Fruit fly (Drosophila melanogaster): Measurements from ENCODE around the gene CG2685.

Gene CG2685

dm6 chrX:2713776-2714175 is at the start of gene CG2685, which contains the start of gene CG2694:
TSS of gene CG2685 (minus strand) at chrX:2713960.
TSS of gene CG2694 (plus strand) at chrX:2714079.
- TF ChIP-seq psq (optimal IDR thresholded peaks at IDR 0.05) (no peak), EcR (GFP tag; optimal IDR thresholded peaks at IDR 0.05) (no peak), Dll (optimal IDR thresholded peaks at IDR 0.05) (no peak), pan (optimal IDR thresholded peaks at IDR 0.05) (no peak), usp (GFP tag; optimal IDR thresholded peaks at IDR 0.05) (no peak), CG8478 (optimal IDR thresholded peaks at IDR 0.05) (no peak)

dm6 chrX:2761198-2761597 is 47.4 kb upstream of the CG2685 start:
- TF ChIP-seq CG8478 (optimal IDR thresholded peaks at IDR 0.05): no peak
- no peak for TF ChIP-seq usp (GFP tag; optimal IDR thresholded peaks at IDR 0.05)
- no peak for TF ChIP-seq EcR (GFP tag; optimal IDR thresholded peaks at IDR 0.05)
- no peak for TF ChIP-seq Dll (optimal IDR thresholded peaks at IDR 0.05)
- TF ChIP-seq pan (optimal IDR thresholded peaks at IDR 0.05): no peak

DNA sequence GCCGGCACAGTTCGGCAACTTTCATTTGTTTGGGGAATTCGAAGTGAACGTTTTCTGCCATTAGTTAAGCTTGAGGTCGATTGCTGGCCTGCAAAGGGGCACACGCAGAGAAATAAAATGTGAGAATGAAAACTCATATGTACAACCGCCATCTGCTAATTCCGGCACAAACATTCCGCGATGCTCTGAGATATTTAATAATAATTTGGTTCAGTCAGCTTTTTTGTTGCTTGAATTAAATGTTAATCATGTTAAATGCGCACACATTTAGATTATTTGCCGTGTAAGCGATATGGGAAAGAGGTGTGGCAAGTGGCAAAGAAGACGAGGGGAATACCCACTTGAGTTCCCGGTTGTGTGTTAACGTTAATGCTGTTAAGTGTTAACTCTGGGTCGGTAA is 43.6 kb upstream of the CG2685 start:
- TF ChIP-seq EcR (GFP tag; optimal IDR thresholded peaks at IDR 0.05) (no peak), pan (optimal IDR thresholded peaks at IDR 0.05) (no peak), CG8478 (optimal IDR thresholded peaks at IDR 0.05) (no peak), Dll (optimal IDR thresholded peaks at IDR 0.05) (no peak), usp (GFP tag; optimal IDR thresholded peaks at IDR 0.05) (no peak), psq (optimal IDR thresholded peaks at IDR 0.05) (no peak)

- TF ChIP-seq EcR (GFP tag; optimal IDR thresholded peaks at IDR 0.05) (no peak), pan (optimal IDR thresholded peaks at IDR 0.05) (no peak), CG8478 (optimal IDR thresholded peaks at IDR 0.05) (no peak), Dll (optimal IDR thresholded peaks at IDR 0.05) (no peak), psq (optimal IDR thresholded peaks at IDR 0.05) (no peak), usp (GFP tag; optimal IDR thresholded peaks at IDR 0.05) (no peak)
These were observed 35.9 kb upstream of the CG2685 start for dm6 chrX:2749693-2750092.

DNA sequence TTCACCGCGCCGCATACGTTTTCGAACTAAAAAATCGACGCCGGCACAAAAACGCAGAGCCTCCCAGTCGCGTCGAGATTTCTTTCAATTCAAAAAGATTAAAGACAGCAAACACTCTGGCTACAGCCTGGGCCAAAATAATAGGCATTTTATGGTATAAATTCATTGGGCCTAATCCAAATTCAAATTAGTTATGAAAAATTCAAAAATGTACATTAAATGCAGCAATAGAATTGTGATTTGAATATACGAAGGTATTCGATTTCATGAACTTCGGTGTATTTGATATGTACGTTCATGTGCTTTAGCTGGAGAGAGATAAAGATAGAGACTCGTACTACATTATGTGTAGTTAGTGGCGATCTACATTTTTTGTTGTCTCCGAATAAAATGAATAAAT is 30.3 kb upstream of the CG2685 start, which contains the start of gene Syx4:
TSS of gene Syx4 (minus strand) at position 35 of the 400 bp plus-strand sequence.
- no peak for TF ChIP-seq EcR (GFP tag; optimal IDR thresholded peaks at IDR 0.05)
- no peak for TF ChIP-seq usp (GFP tag; optimal IDR thresholded peaks at IDR 0.05)
- no peak for TF ChIP-seq Dll (optimal IDR thresholded peaks at IDR 0.05)

dm6 chrX:2743601-2744000 is 29.8 kb upstream of the CG2685 start:
- no peak for TF ChIP-seq pan (optimal IDR thresholded peaks at IDR 0.05)
- TF ChIP-seq EcR (GFP tag; optimal IDR thresholded peaks at IDR 0.05): no peak
- TF ChIP-seq usp (GFP tag; optimal IDR thresholded peaks at IDR 0.05): no peak
- TF ChIP-seq CG8478 (optimal IDR thresholded peaks at IDR 0.05): no peak
- TF ChIP-seq Dll (optimal IDR thresholded peaks at IDR 0.05): no peak
- no peak for TF ChIP-seq psq (optimal IDR thresholded peaks at IDR 0.05)

DNA sequence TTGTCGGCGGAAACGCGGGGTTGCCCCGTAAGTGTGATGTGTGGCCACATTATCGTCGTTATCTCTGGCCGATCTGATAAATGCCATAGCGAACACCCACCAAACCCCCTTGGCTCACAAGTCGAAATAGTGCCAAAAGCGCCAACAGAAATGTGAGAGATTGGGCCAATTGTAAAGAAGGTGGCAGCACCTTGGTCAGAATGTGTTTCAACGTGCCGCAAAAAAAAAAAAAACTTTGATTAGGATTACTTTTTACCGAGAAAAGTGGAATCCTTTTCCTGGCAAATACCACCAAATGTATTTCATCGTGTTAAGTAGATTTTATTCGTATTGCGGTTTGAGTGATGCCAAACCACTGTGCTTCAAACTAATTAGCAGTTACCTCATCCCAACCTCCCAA is 29.3 kb upstream of the CG2685 start:
- TF ChIP-seq pan (optimal IDR thresholded peaks at IDR 0.05): no peak
- no peak for TF ChIP-seq CG8478 (optimal IDR thresholded peaks at IDR 0.05)
- TF ChIP-seq EcR (GFP tag; optimal IDR thresholded peaks at IDR 0.05): no peak
- no peak for TF ChIP-seq Dll (optimal IDR thresholded peaks at IDR 0.05)
- TF ChIP-seq psq (optimal IDR thresholded peaks at IDR 0.05): no peak
- no peak for TF ChIP-seq usp (GFP tag; optimal IDR thresholded peaks at IDR 0.05)

DNA sequence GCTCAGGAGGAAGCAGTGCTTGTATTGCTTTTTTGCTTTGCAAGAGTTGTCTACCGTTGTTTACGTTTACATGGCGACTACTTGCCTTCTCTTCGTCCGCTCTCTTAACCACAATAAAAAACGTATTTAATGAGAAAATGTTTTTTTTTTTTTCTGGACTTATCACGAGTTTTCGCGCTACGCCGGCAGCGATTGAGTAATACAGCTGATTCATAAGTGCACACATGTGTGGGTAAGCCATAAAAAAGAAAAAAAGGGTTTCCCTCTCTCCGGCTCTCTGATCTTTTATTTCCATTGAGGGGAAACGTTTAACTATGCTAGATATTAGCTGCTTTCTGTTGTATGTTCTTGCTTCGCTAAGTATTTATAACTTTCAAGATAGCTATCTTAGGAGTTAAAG is 28.3 kb upstream of the CG2685 start:
- no peak for TF ChIP-seq Dll (optimal IDR thresholded peaks at IDR 0.05)
- TF ChIP-seq EcR (GFP tag; optimal IDR thresholded peaks at IDR 0.05): no peak
- TF ChIP-seq pan (optimal IDR thresholded peaks at IDR 0.05): no peak
- TF ChIP-seq usp (GFP tag; optimal IDR thresholded peaks at IDR 0.05): no peak
- TF ChIP-seq CG8478 (optimal IDR thresholded peaks at IDR 0.05): no peak
- TF ChIP-seq psq (optimal IDR thresholded peaks at IDR 0.05): no peak

- TF ChIP-seq psq (optimal IDR thresholded peaks at IDR 0.05) (no peak), Dll (optimal IDR thresholded peaks at IDR 0.05) (no peak), pan (optimal IDR thresholded peaks at IDR 0.05) (no peak), usp (GFP tag; optimal IDR thresholded peaks at IDR 0.05) (no peak), CG8478 (optimal IDR thresholded peaks at IDR 0.05) (no peak), EcR (GFP tag; optimal IDR thresholded peaks at IDR 0.05) (no peak)
These were observed 26.3 kb upstream of the CG2685 start, which contains the start of gene kirre for dm6 chrX:2740084-2740483. TSS of gene kirre (plus strand) at chrX:2740384.

dm6 chrX:2738663-2739062 is 24.9 kb upstream of the CG2685 start, which contains the start of gene crm:
TSS of gene crm (minus strand) at chrX:2738773.
- TF ChIP-seq Dll (optimal IDR thresholded peaks at IDR 0.05) (no peak), usp (GFP tag; optimal IDR thresholded peaks at IDR 0.05) (no peak), EcR (GFP tag; optimal IDR thresholded peaks at IDR 0.05) (no peak), pan (optimal IDR thresholded peaks at IDR 0.05) (no peak), CG8478 (optimal IDR thresholded peaks at IDR 0.05) (no peak), psq (optimal IDR thresholded peaks at IDR 0.05) (no peak)

dm6 chrX:2732127-2732526 is 18.4 kb upstream of the CG2685 start, which contains the start of the genes ttm50 and CG2712:
TSS of gene ttm50 (minus strand) at chrX:2732190.
TSS of gene CG2712 (plus strand) at chrX:2732469.
- TF ChIP-seq EcR (GFP tag; optimal IDR thresholded peaks at IDR 0.05) (no peak), pan (optimal IDR thresholded peaks at IDR 0.05) (no peak), CG8478 (optimal IDR thresholded peaks at IDR 0.05) (no peak), Dll (optimal IDR thresholded peaks at IDR 0.05) (no peak), usp (GFP tag; optimal IDR thresholded peaks at IDR 0.05) (no peak), psq (optimal IDR thresholded peaks at IDR 0.05) (no peak)

DNA sequence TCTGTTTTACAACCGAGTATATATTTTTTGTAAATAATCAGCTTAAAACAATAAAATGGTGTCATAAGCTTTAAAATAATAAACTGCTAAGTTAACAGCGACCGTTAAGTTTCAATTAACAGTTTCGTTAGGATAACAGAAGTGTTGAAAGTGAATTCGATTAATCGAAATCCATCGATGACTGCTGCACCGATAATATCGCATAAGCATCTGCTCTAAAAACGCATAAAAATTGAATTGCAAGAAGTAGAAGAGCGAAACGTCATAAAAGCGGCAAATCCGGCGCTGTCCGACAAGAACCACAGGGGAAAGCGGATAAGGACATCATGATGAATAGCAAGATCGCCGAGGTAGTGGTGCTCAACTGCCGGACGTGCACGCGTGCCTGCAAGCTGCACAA is 13.7 kb upstream of the CG2685 start, which contains the start of gene dwg:
TSS of gene dwg (plus strand) at position 193 of the 400 bp plus-strand sequence.
- no peak for TF ChIP-seq usp (GFP tag; optimal IDR thresholded peaks at IDR 0.05)
- TF ChIP-seq psq (optimal IDR thresholded peaks at IDR 0.05): no peak
- no peak for TF ChIP-seq EcR (GFP tag; optimal IDR thresholded peaks at IDR 0.05)
- TF ChIP-seq pan (optimal IDR thresholded peaks at IDR 0.05): no peak
- TF ChIP-seq CG8478 (optimal IDR thresholded peaks at IDR 0.05): no peak
- TF ChIP-seq Dll (optimal IDR thresholded peaks at IDR 0.05): no peak

DNA sequence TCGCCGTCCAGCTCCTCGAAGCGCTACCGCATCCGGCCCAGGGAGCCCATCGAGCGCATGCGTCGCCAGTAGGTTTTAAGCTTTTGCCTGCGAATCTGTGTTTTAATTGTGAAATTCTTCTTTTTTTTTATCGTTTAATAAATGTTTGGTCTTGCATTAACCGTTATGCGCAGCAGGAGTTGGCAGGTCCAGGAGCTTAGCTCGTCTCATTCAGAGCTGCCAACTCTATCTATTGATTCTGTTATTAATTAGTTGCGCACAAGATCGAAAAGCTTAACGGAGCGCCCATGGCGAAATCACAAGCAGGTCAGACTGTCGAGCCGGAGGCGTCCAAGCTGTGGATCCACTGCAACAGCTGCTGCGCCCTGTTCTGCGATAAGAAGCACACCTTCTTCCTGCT is 12.7 kb upstream of the CG2685 start, which contains the start of gene vilya:
TSS of gene vilya (plus strand) at position 259 of the 400 bp plus-strand sequence.
- no peak for TF ChIP-seq Dll (optimal IDR thresholded peaks at IDR 0.05)
- TF ChIP-seq pan (optimal IDR thresholded peaks at IDR 0.05): no peak
- no peak for TF ChIP-seq psq (optimal IDR thresholded peaks at IDR 0.05)
- TF ChIP-seq EcR (GFP tag; optimal IDR thresholded peaks at IDR 0.05): no peak
- no peak for TF ChIP-seq CG8478 (optimal IDR thresholded peaks at IDR 0.05)
- no peak for TF ChIP-seq usp (GFP tag; optimal IDR thresholded peaks at IDR 0.05)

All from whole organism.